Fruit fly (Drosophila melanogaster) whole organism, embryonic: ENCODE measurements around the gene CG46244.

Source experiments
- Aef1 ChIP-seq: fragments of 200-800 bp; sonication (Bioruptor generic); IDR thresholded peaks from 3 replicates; pipeline ENCODE4 v1.3.6; 2022; ENCODE audit warnings: missing biosample characterization, missing genetic modification characterization
- Atf3 ChIP-seq: fragments of 200-800 bp; sonication (Bioruptor generic); optimal IDR thresholded peaks from 3 replicates; lab custom pipeline; 2016; ENCODE audit warnings: missing biosample characterization, missing genetic modification characterization
- B-H1 ChIP-seq: fragments of 200-800 bp; sonication (Bioruptor generic); IDR thresholded peaks from 3 replicates; pipeline ENCODE4 v1.3.6; 2022; ENCODE audit warnings: missing biosample characterization, missing genetic modification characterization
- CG10209 ChIP-seq: fragments of 200-800 bp; sonication (Bioruptor generic); optimal IDR thresholded peaks from 3 replicates; lab custom pipeline; 2017; ENCODE audit warnings: missing biosample characterization, mild to moderate bottlenecking, missing genetic modification characterization, missing genetic modification reagents
- CG10654 ChIP-seq: fragments of 200-800 bp; sonication (Bioruptor generic); optimal IDR thresholded peaks from 2 replicates; lab custom pipeline; 2016; ENCODE audit warnings: missing biosample characterization, missing genetic modification characterization
- CG12236 ChIP-seq: fragments of 200-800 bp; sonication (Bioruptor generic); optimal IDR thresholded peaks from 2 replicates; lab custom pipeline; 2016; ENCODE audit warnings: missing biosample characterization, missing genetic modification characterization
- CG13296 ChIP-seq: fragments of 200-800 bp; sonication (Bioruptor generic); optimal IDR thresholded peaks from 3 replicates; lab custom pipeline; 2018; ENCODE audit warnings: missing biosample characterization, mild to moderate bottlenecking, missing genetic modification characterization
- CG14014 ChIP-seq: fragments of 200-800 bp; sonication (Bioruptor generic); IDR thresholded peaks from 2 replicates; pipeline ENCODE4 v1.3.6; 2022; ENCODE audit warnings: missing biosample characterization, missing genetic modification characterization
- CG17912 ChIP-seq: fragments of 200-800 bp; sonication (Bioruptor generic); optimal IDR thresholded peaks from 2 replicates; lab custom pipeline; 2018; ENCODE audit warnings: missing biosample characterization, mild to moderate bottlenecking, missing genetic modification characterization
- CG2129 ChIP-seq: fragments of 200-800 bp; sonication (Bioruptor generic); IDR thresholded peaks from 2 replicates; pipeline ENCODE4 v1.3.6; 2022; ENCODE audit warnings: missing biosample characterization, missing genetic modification characterization; ENCODE audit not compliant: partially characterized antibody
- CG31365 ChIP-seq: fragments of 200-800 bp; sonication (Bioruptor generic); optimal IDR thresholded peaks from 2 replicates; lab custom pipeline; 2018; ENCODE audit warnings: missing biosample characterization, mild to moderate bottlenecking, missing genetic modification characterization
- CG33213 ChIP-seq: fragments of 200-800 bp; sonication (Bioruptor generic); optimal IDR thresholded peaks from 3 replicates; lab custom pipeline; 2016; ENCODE audit warnings: missing biosample characterization, missing genetic modification characterization
- CG3407 ChIP-seq: fragments of 200-800 bp; sonication (Bioruptor generic); optimal IDR thresholded peaks from 2 replicates; lab custom pipeline; 2018; ENCODE audit warnings: missing biosample characterization, mild to moderate bottlenecking, missing genetic modification characterization
- CG3726 ChIP-seq: fragments of 200-800 bp; sonication (Bioruptor generic); IDR thresholded peaks from 3 replicates; pipeline ENCODE4, ENCODE4 v1.3.6; 2022; ENCODE audit warnings: missing biosample characterization, missing genetic modification characterization
- CG4360 ChIP-seq: fragments of 200-800 bp; sonication (Bioruptor generic); IDR thresholded peaks from 2 replicates; pipeline ENCODE4 v1.3.6; 2022; ENCODE audit warnings: missing biosample characterization, missing genetic modification characterization
- CG6254 ChIP-seq: fragments of 200-800 bp; sonication (Bioruptor generic); optimal IDR thresholded peaks from 3 replicates; lab custom pipeline; 2017; ENCODE audit warnings: mild to moderate bottlenecking, missing biosample characterization, missing genetic modification reagents, missing genetic modification characterization
- CG8281 ChIP-seq: fragments of 200-800 bp; sonication (Bioruptor generic); optimal IDR thresholded peaks from 2 replicates; lab custom pipeline; 2018; ENCODE audit warnings: missing biosample characterization, mild to moderate bottlenecking, missing genetic modification characterization, moderate library complexity
- D ChIP-seq, 2 experiments: fragments of 200-800 bp in 1 of 2; fragments of >200 bp in 1 of 2; sonication (Bioruptor generic) in 1 of 2; optimal IDR thresholded peaks; 2 replicates in 1 of 2; 3 replicates in 1 of 2; lab custom pipeline; 2017; ENCODE audit warnings: mild to moderate bottlenecking in 1 of 2, missing biosample characterization in 1 of 2, missing genetic modification characterization in 1 of 2, missing genetic modification reagents in 1 of 2
- Dek ChIP-seq: fragments of 200-800 bp; sonication (Bioruptor generic); optimal IDR thresholded peaks from 3 replicates; lab custom pipeline; 2019; ENCODE audit warnings: missing biosample characterization, mild to moderate bottlenecking, missing genetic modification characterization, moderate library complexity
- Dip2 ChIP-seq: fragments of 200-800 bp; sonication (Bioruptor generic); IDR thresholded peaks from 2 replicates; pipeline ENCODE4 v1.3.6; 2022; ENCODE audit warnings: missing biosample characterization, missing genetic modification characterization
- Eip74EF ChIP-seq, 2 experiments: fragments of 200-800 bp in 1 of 2; fragments of >200 bp in 1 of 2; sonication (Bioruptor generic) in 1 of 2; optimal IDR thresholded peaks; 2 replicates each; lab custom pipeline; 2017 to 2019; ENCODE audit warnings: missing biosample characterization in 2 of 2, missing genetic modification characterization in 2 of 2, mild to moderate bottlenecking in 1 of 2, moderate library complexity in 1 of 2
- Gsc ChIP-seq: fragments of 200-800 bp; sonication (Bioruptor generic); IDR thresholded peaks from 2 replicates; pipeline ENCODE4 v1.3.6; 2022; ENCODE audit warnings: missing biosample characterization, missing genetic modification characterization
- Gug ChIP-seq: fragments of 200-800 bp; sonication (Bioruptor generic); IDR thresholded peaks from 4 replicates; pipeline ENCODE4 v1.3.6; 2022; ENCODE audit warnings: missing biosample characterization, missing genetic modification characterization
- Hr39 ChIP-seq: fragments of >200 bp; optimal IDR thresholded peaks from 2 replicates; lab custom pipeline; 2017
- Nf-YC ChIP-seq: fragments of 200-800 bp; optimal IDR thresholded peaks from 3 replicates; lab custom pipeline; 2019; ENCODE audit warnings: missing biosample characterization, mild to moderate bottlenecking, missing genetic modification characterization, moderate library complexity
- Opbp ChIP-seq: fragments of 200-800 bp; sonication (Bioruptor generic); IDR thresholded peaks from 3 replicates; pipeline ENCODE4 v1.3.6; 2022; ENCODE audit warnings: missing biosample characterization, missing genetic modification characterization; ENCODE audit not compliant: partially characterized antibody
- Ptx1 ChIP-seq: fragments of 200-800 bp; sonication (Bioruptor generic); IDR thresholded peaks from 2 replicates; pipeline ENCODE4 v1.3.6; 2022; ENCODE audit warnings: missing biosample characterization, missing genetic modification characterization
- Xrp1 ChIP-seq: fragments of 200-800 bp; sonication (Bioruptor generic); IDR thresholded peaks from 2 replicates; pipeline ENCODE4 v1.3.6; 2022; ENCODE audit warnings: missing biosample characterization, missing genetic modification characterization
- abd-A ChIP-seq: fragments of 200-800 bp; sonication (Bioruptor generic); optimal IDR thresholded peaks from 3 replicates; lab custom pipeline; 2019; ENCODE audit warnings: missing biosample characterization, mild to moderate bottlenecking, missing genetic modification characterization, moderate library complexity
- cato ChIP-seq: fragments of 200-800 bp; sonication (Bioruptor generic); optimal IDR thresholded peaks from 2 replicates; lab custom pipeline; 2016; ENCODE audit warnings: missing biosample characterization, missing genetic modification characterization, borderline replicate concordance
- cg ChIP-seq: fragments of 200-800 bp; sonication (Bioruptor generic); optimal IDR thresholded peaks from 3 replicates; lab custom pipeline; 2019; ENCODE audit warnings: missing biosample characterization, mild to moderate bottlenecking, missing genetic modification characterization, moderate library complexity
- chinmo ChIP-seq: fragments of 200-800 bp; sonication (Bioruptor generic); IDR thresholded peaks from 4 replicates; pipeline ENCODE4 v1.3.6; 2022; ENCODE audit warnings: missing biosample characterization, missing genetic modification characterization; ENCODE audit not compliant: partially characterized antibody
- dm ChIP-seq: fragments of 200-800 bp; sonication (Bioruptor generic); optimal IDR thresholded peaks from 3 replicates; lab custom pipeline; 2016; ENCODE audit warnings: missing biosample characterization, missing genetic modification characterization
- dpn ChIP-seq, 2 experiments: fragments of 200-800 bp; sonication (Bioruptor generic); optimal IDR thresholded peaks; 3 replicates each; lab custom pipeline; 2016; ENCODE audit warnings: missing biosample characterization in 2 of 2, missing genetic modification characterization in 2 of 2
- fd96Cb ChIP-seq: fragments of 200-800 bp; sonication (Bioruptor generic); optimal IDR thresholded peaks from 2 replicates; lab custom pipeline; 2018; ENCODE audit warnings: missing biosample characterization, mild to moderate bottlenecking, missing genetic modification characterization, moderate library complexity
- ftz-f1 ChIP-seq: fragments of 200-800 bp; sonication (Bioruptor generic); optimal IDR thresholded peaks from 2 replicates; lab custom pipeline; 2016; ENCODE audit warnings: missing biosample characterization, missing genetic modification characterization
- jumu ChIP-seq: fragments of 200-800 bp; sonication (Bioruptor generic); optimal IDR thresholded peaks from 3 replicates; lab custom pipeline; 2016; ENCODE audit warnings: missing biosample characterization, missing genetic modification characterization
- mirr ChIP-seq: fragments of 200-800 bp; sonication (Bioruptor generic); optimal IDR thresholded peaks from 3 replicates; lab custom pipeline; 2018; ENCODE audit warnings: missing biosample characterization, mild to moderate bottlenecking, missing genetic modification characterization
- oc ChIP-seq: fragments of 200-800 bp; sonication (Bioruptor generic); optimal IDR thresholded peaks from 2 replicates; lab custom pipeline; 2018; ENCODE audit warnings: missing biosample characterization, mild to moderate bottlenecking, missing genetic modification characterization, moderate library complexity
- phol ChIP-seq: fragments of 200-800 bp; sonication (Bioruptor generic); optimal IDR thresholded peaks from 3 replicates; lab custom pipeline; 2018; ENCODE audit warnings: missing biosample characterization, mild to moderate bottlenecking, missing genetic modification characterization, moderate library complexity
- prd ChIP-seq, 3 experiments: fragments of >200 bp in 2 of 3; fragments of 200-800 bp in 1 of 3; sonication (Bioruptor generic) in 1 of 3; optimal IDR thresholded peaks in 2 of 3; IDR thresholded peaks in 1 of 3; 2 replicates in 2 of 3; 3 replicates in 1 of 3; pipeline versions ENCODE4 v1.3.6 to Lab custom; 2017 to 2022; ENCODE audit warnings: missing biosample characterization in 1 of 3, missing genetic modification characterization in 1 of 3
- scrt ChIP-seq: fragments of 200-800 bp; sonication (Bioruptor generic); optimal IDR thresholded peaks from 2 replicates; lab custom pipeline; 2018; ENCODE audit warnings: missing biosample characterization, mild to moderate bottlenecking, missing genetic modification characterization, moderate library complexity
- slou ChIP-seq: fragments of 200-800 bp; sonication (Bioruptor generic); optimal IDR thresholded peaks from 3 replicates; lab custom pipeline; 2016; ENCODE audit warnings: missing biosample characterization, missing genetic modification characterization
- sug ChIP-seq: fragments of 200-800 bp; optimal IDR thresholded peaks from 2 replicates; lab custom pipeline; 2019; ENCODE audit warnings: missing biosample characterization, mild to moderate bottlenecking, missing genetic modification characterization, moderate library complexity
- toy ChIP-seq: fragments of 200-800 bp; sonication (Bioruptor generic); IDR thresholded peaks from 2 replicates; pipeline ENCODE4 v1.3.6; 2022; ENCODE audit warnings: missing biosample characterization, missing genetic modification characterization
- trem ChIP-seq: fragments of 200-800 bp; optimal IDR thresholded peaks from 3 replicates; lab custom pipeline; 2019; ENCODE audit warnings: missing biosample characterization, mild to moderate bottlenecking, missing genetic modification characterization, moderate library complexity
- zen2 ChIP-seq: fragments of 200-800 bp; sonication (Bioruptor generic); IDR thresholded peaks from 3 replicates; pipeline ENCODE4 v1.3.6; 2022; ENCODE audit warnings: missing biosample characterization, missing genetic modification characterization; ENCODE audit not compliant: partially characterized antibody

CG46244 gene

dm6 chr2L:19572496-19573317 lies 33.7 kb upstream of the CG46244 start (continued):
- TF ChIP-seq CG17912 (GFP tag; lab: Kevin White, UChicago) (no peak), ftz-f1 (GFP tag; lab: Kevin White, UChicago) (peak; percentile 9), CG4360 (GFP tag; lab: Robert Waterston, UW) (peak; percentile 94), scrt (GFP tag; lab: Kevin White, UChicago) (peak; percentile 78), CG6254 (peak; percentile 68), prd (optimal IDR thresholded peaks at IDR 0.05; lab: Kevin White, UChicago) (no peak), prd (GFP tag; IDR thresholded peaks at IDR 0.05; lab: Robert Waterston, UW) (peak; percentile 74), CG13296 (GFP tag; lab: Kevin White, UChicago) (peak; percentile 72), cato (GFP tag; lab: Kevin White, UChicago) (no peak), fd96Cb (peak; percentile 49), Opbp (no peak; the same call in 2 of the 3 replicates), B-H1 (GFP tag; lab: Robert Waterston, UW) (no peak), Eip74EF (GFP tag; optimal IDR thresholded peaks at IDR 0.05; lab: Kevin White, UChicago) (peak in 1 of 2 experiments; percentile 66), Gug (GFP tag; lab: Robert Waterston, UW) (peak; percentile 35; the same call in 1 of the 4 replicates), Aef1 (GFP tag; lab: Robert Waterston, UW) (peak; percentile 65), CG12236 (peak; percentile 30), toy (GFP tag; lab: Robert Waterston, UW) (no peak), CG14014 (peak; percentile 62), Hr39 (lab: Kevin White, UChicago) (no peak), Nf-YC (tag; lab: Kevin White, UChicago) (peak; percentile 46), cg (GFP tag; lab: Kevin White, UChicago) (no peak), trem (tag; lab: Kevin White, UChicago) (peak; percentile 27), chinmo (GFP tag; lab: Robert Waterston, UW) (0 out of 4 replicates have a peak, but pooled peaks have one; percentile 55), D (optimal IDR thresholded peaks at IDR 0.05; lab: Kevin White, UChicago) (no peak), D (GFP tag; optimal IDR thresholded peaks at IDR 0.05; lab: Kevin White, UChicago) (peak; percentile 44), Ptx1 (GFP tag; lab: Robert Waterston, UW) (peak; percentile 72), sug (tag; lab: Kevin White, UChicago) (peak; percentile 45), slou (GFP tag; lab: Kevin White, UChicago) (peak; percentile 37), Xrp1 (GFP tag; lab: Robert Waterston, UW) (peak; percentile 67; the same call in 1 of the 2 replicates), CG10209 (GFP tag; lab: Kevin White, UChicago) (peak; percentile 75), CG8281 (no peak), CG2129 (GFP tag; lab: Robert Waterston, UW) (no peak), Gsc (GFP tag; lab: Robert Waterston, UW) (no peak), jumu (peak; percentile 39), CG31365 (tag; lab: Kevin White, UChicago) (peak; percentile 26), CG33213 (GFP tag; lab: Kevin White, UChicago) (no peak), CG10654 (GFP tag; lab: Kevin White, UChicago) (peak; percentile 1), Dek (tag; lab: Kevin White, UChicago) (peak; percentile 59), phol (tag; lab: Kevin White, UChicago) (peak; percentile 62), CG3407 (peak; percentile 30), dm (GFP tag; lab: Kevin White, UChicago) (no peak), mirr (peak; percentile 29), zen2 (GFP tag; lab: Robert Waterston, UW) (no peak), dpn (GFP tag; optimal IDR thresholded peaks at IDR 0.05; lab: Kevin White, UChicago) (peak; percentile 56 to 68), oc (no peak), Dip2 (GFP tag; lab: Robert Waterston, UW) (no peak), Atf3 (GFP tag; lab: Kevin White, UChicago) (no peak), abd-A (tag; lab: Kevin White, UChicago) (peak; percentile 44), CG3726 (GFP tag; lab: Robert Waterston, UW) (no peak)
